Fruit fly (Drosophila melanogaster) S2 (cell line): ENCODE measurements around the gene Tbc1d22.

Experiments
- CG8478 ChIP-seq: fragments of >200 bp; optimal IDR thresholded peaks from 2 replicates; lab custom pipeline; 2018
- CTCF ChIP-seq, 2 experiments: fragments of >200 bp; optimal IDR thresholded peaks; 2 replicates each; lab custom pipeline; 2018

The Tbc1d22 gene

DNA sequence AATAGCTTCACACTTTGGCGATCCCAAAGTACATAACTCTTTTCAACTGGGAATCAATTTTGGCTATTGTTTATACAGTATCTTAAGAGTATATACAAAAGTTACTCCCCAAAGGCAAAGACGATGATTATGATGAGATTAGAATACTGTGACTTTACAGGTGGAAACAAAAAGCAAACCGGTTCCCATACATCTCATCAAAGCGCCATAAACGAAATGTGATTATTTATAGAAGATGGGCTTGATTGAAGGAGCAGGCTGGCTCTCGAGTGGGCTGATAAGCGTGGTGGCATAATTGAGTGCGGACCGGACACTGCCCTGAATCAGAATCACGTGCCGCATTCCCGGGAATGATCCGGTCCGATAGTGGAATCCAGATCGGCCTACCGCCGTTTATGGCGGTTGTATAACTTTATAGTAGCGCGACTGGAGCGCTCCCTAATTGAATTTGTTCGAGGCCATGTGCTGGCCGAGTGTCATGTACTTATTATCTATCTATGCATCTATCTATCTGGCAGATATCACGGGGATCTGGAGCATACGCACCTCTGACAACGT lies 30.0 kb upstream of the Tbc1d22 start:
- TF ChIP-seq CG8478 (no peak), CTCF (optimal IDR thresholded peaks at IDR 0.05; lab: Kevin White, UChicago) (no peak)

DNA sequence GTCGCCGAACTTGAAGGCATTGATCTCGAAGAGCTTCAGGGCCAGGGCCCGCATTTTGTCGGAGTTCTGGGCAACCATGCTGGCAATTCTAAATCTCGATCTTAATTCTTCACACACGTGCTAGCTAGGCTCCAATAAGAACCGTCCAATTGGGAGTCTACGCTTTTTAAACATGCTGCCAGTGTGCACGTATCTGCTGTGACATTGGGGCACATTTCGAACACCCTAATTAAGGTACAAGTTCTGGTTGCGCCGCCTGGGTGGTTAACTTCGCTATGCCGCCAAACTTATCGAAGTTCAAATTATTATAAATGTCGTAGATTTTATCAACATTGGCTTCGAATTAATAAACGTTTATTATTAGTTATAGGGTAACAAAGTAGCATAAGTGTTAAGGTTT lies 28.9 kb upstream of the Tbc1d22 start, which contains the start of gene r-l:
TSS of gene r-l (minus strand) at position 179 of the 400 bp plus-strand sequence.
- TF ChIP-seq CG8478 (no peak), CTCF (optimal IDR thresholded peaks at IDR 0.05; lab: Kevin White, UChicago) (peak; percentile 30 to 49)

DNA sequence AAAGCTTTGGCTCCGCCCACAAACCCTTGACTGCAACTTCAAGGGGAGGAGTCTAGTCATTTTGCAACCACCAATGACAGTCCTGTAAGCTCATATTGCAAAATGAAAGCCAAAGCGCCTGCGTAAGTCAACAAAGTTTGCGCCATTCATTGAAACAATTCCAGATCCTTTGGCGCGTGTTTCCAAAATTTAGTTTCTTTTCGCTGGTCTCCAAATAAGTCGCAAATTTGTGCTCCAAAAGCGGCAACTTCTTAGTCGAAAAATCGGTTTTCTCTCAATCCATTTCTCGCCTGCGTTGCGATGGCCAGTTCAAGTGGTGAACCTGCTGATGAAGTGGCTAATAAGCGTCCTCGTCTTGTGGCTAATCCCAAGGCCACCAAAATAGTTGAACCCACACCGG lies 28.3 kb upstream of the Tbc1d22 start, which contains the start of gene dmrt93B:
TSS of gene dmrt93B (plus strand) at position 301 of the 400 bp plus-strand sequence.
- no peak for TF ChIP-seq CG8478
- no peak for TF ChIP-seq CTCF (optimal IDR thresholded peaks at IDR 0.05; lab: Kevin White, UChicago)

dm6 chr3R:21077577-21077976 lies 24.4 kb upstream of the Tbc1d22 start:
- TF ChIP-seq CG8478 (no peak), CTCF (optimal IDR thresholded peaks at IDR 0.05; lab: Kevin White, UChicago) (no peak)

- TF ChIP-seq CG8478, result no peak
- no peak for TF ChIP-seq CTCF (optimal IDR thresholded peaks at IDR 0.05; lab: Kevin White, UChicago)
Observed at dm6 chr3R:21078211-21078610, 23.8 kb upstream of the Tbc1d22 start.

dm6 chr3R:21078958-21079357 lies 23.0 kb upstream of the Tbc1d22 start:
- no peak for TF ChIP-seq CG8478
- TF ChIP-seq CTCF (optimal IDR thresholded peaks at IDR 0.05; lab: Kevin White, UChicago), result no peak

DNA sequence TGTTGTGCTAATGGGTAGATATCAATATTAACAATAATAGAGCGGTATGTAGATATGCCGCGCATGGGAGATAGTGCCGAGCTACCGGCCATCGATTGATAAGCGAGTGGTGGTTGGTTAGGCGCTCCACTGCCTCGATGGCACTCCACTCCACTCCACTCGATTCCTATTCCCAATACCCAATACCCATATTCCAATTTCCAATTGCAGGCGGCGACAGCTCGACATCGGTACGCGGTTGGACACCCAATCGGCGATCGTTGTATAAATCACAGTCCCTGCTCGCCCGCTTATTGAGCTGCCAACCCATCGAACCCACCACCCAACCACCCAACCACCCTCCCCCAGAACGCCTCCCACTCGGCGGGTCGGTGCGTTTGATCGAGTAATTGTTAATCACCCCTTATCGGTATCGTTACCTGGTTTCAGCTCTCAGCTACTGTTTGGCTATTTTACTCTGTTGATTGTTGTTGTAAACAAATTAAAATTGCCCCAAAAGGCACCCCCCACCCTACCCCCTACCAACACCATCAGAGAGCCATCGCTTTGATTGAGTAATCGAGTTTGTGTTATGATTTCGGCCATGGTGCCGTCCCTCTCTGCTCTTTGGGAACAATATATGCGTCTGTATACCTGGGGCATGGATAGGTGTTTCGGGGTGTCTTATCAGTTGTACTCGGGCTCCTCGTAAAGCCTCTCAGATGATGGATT lies 21.0 kb upstream of the Tbc1d22 start, which contains the start of gene HHEX:
TSS of gene HHEX (minus strand) at position 51 of the 711 bp plus-strand sequence.
- TF ChIP-seq CG8478 (no peak), CTCF (optimal IDR thresholded peaks at IDR 0.05; lab: Kevin White, UChicago) (no peak)

dm6 chr3R:21084979-21085378 lies 17.0 kb upstream of the Tbc1d22 start:
- TF ChIP-seq CG8478, result no peak
- TF ChIP-seq CTCF (optimal IDR thresholded peaks at IDR 0.05; lab: Kevin White, UChicago), result no peak

DNA sequence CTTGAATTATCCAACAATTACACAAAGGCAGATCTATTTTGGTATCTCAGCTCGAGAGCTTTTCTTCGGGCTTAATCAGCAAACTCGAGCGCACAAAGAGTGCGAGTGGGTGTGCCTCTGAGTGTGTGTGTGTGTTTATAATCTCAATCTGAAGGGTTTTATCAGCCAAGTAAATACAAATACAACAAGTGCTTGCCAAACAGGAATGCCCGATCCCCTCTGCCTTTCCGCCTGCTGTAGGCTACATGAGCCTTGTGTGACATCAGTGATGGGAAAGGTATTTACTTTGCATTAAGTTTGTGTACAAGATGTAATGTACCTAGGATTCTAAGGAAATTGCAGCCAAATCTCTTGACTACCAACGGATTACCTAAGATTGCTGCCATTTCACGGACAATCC lies 12.6 kb upstream of the Tbc1d22 start:
- TF ChIP-seq CG8478 (no peak), CTCF (optimal IDR thresholded peaks at IDR 0.05; lab: Kevin White, UChicago) (no peak)

dm6 chr3R:21090230-21091021 lies 11.6 kb upstream of the Tbc1d22 start:
- TF ChIP-seq CG8478 (no peak), CTCF (optimal IDR thresholded peaks at IDR 0.05; lab: Kevin White, UChicago) (no peak)

- TF ChIP-seq CG8478 (no peak), CTCF (optimal IDR thresholded peaks at IDR 0.05; lab: Kevin White, UChicago) (no peak)
Observed at dm6 chr3R:21091500-21091899, 10.5 kb upstream of the Tbc1d22 start.

DNA sequence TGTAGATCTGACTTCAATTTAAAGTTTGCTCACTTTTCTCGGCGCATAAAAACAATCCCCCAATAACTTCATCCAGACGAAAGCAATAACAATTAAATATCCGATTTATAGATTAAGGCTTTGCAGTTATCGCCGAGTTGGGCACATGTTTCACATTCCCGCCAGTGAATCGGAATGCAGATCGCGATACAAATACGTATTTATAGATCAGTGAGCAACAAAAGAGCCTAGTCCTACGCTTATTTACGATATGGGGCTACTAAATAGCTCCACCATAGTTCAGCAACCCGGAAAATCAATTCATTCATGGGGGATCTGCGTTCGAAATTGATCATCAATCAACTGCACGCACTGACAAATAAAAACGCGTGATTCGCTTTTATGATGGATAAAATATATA lies 10.0 kb upstream of the Tbc1d22 start:
- TF ChIP-seq CTCF (optimal IDR thresholded peaks at IDR 0.05; lab: Kevin White, UChicago) (no peak), CG8478 (no peak)

- TF ChIP-seq CTCF (optimal IDR thresholded peaks at IDR 0.05; lab: Kevin White, UChicago) (no peak), CG8478 (no peak)
Observed at dm6 chr3R:21092829-21093228, 9.2 kb upstream of the Tbc1d22 start.

DNA sequence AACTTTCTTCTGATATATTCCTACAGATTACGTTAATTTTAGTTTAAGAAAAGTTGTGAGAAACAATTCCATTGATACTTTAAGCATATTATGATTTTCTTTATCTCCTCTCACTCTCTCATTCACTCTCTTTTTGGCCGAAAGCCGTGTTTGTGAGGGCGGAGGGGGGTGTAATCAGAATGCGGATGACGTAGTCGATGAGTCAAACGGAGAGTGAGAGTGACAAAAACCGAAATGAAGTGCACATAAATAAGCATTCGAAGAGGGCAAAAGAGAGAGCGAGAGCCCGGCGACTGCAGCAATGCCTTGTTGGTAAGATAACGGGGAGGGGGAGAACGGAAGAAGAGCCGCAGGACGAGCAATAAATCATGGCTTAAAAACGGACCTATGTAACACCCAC lies 7.7 kb upstream of the Tbc1d22 start:
- TF ChIP-seq CG8478 (no peak), CTCF (optimal IDR thresholded peaks at IDR 0.05; lab: Kevin White, UChicago) (no peak)

DNA sequence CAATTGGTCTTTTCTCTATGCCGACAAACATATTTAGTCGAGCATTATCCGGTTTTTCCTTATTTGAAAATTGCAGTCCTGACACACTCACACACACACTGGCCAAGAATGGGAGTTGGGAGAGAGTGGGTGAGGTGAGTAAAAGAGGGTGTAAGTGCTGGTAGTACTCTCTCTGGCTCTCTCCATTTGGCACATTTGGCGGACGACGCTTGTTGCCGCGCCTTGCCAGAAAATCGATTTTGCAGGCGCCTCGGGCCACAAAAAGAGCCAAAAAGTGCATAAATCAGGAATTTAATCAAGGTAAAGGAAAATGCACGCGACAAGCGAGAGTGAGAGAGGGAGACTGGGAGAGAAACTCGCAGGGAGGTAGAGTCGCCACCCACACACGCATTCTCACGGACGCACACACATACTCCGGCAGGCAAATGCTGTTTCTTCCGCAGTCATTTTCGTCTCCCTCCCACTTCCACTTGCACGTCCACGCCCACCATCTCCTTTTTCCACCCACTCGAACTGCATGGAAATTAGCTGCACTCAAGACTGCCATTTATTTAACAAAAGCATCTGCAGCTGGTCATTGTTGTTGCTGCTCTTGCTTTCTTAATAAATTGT lies 5.4 kb upstream of the Tbc1d22 start:
- no peak for TF ChIP-seq CG8478
- TF ChIP-seq CTCF (optimal IDR thresholded peaks at IDR 0.05; lab: Kevin White, UChicago), result no peak
